Fruit fly (Drosophila melanogaster): ENCODE data around the gene B9d2.

The B9d2 gene

dm6 chr2L:6082157-6082645, 48.2 kb downstream of the B9d2 start, which contains the start of gene Kr-h1 (continued):
- 0 out of 2 replicates have a peak, but pooled peaks have one; percentile 21 for TF ChIP-seq stc (GFP tag; IDR thresholded peaks at IDR 0.05)
- peak; percentile 46 for TF ChIP-seq grn (GFP tag; optimal IDR thresholded peaks at IDR 0.05)
- peak; percentile 42; the same call in 1 of the 2 replicates for TF ChIP-seq CG13287 (GFP tag; IDR thresholded peaks at IDR 0.05; ENCODE audit: partially characterized antibody)
- peak; percentile 44 for TF ChIP-seq ftz-f1 (GFP tag; optimal IDR thresholded peaks at IDR 0.05)
- peak; percentile 14 for TF ChIP-seq CG34376 (GFP tag; optimal IDR thresholded peaks at IDR 0.05)
- TF ChIP-seq CG18262 (tag; optimal IDR thresholded peaks at IDR 0.05) = no peak
- TF ChIP-seq Adf1 (GFP tag; IDR thresholded peaks at IDR 0.05) = peak; percentile 100
- TF ChIP-seq amos (GFP tag; IDR thresholded peaks at IDR 0.05; ENCODE audit: partially characterized antibody) = peak; percentile 27; the same call in 1 of the 2 replicates
- peak; percentile 43 for TF ChIP-seq corto (GFP tag; optimal IDR thresholded peaks at IDR 0.05)
- peak; percentile 11 for TF ChIP-seq gro (GFP tag; optimal IDR thresholded peaks at IDR 0.05)
- peak; percentile 3 for TF ChIP-seq Deaf1 (tag; optimal IDR thresholded peaks at IDR 0.05)
- TF ChIP-seq cg (GFP tag; optimal IDR thresholded peaks at IDR 0.05) = peak; percentile 67
- TF ChIP-seq chinmo (GFP tag; IDR thresholded peaks at IDR 0.05; ENCODE audit: partially characterized antibody) = peak; percentile 96
- peak; percentile 68 for TF ChIP-seq exex (tag; optimal IDR thresholded peaks at IDR 0.05)
- TF ChIP-seq Scr (GFP tag; IDR thresholded peaks at IDR 0.05; ENCODE audit: partially characterized antibody) = 0 out of 2 replicates have a peak, but pooled peaks have one; percentile 12
- no peak for TF ChIP-seq CG13123 (GFP tag; optimal IDR thresholded peaks at IDR 0.05)
- peak; percentile 80; the same call in 2 of the 3 replicates for TF ChIP-seq CG6175 (GFP tag; IDR thresholded peaks at IDR 0.05)
- no peak for TF ChIP-seq Max (GFP tag; optimal IDR thresholded peaks at IDR 0.05)
- peak; percentile 14 for TF ChIP-seq scrt (GFP tag; optimal IDR thresholded peaks at IDR 0.05)
- peak; percentile 33 for TF ChIP-seq Jarid2 (GFP tag; optimal IDR thresholded peaks at IDR 0.05)

DNA sequence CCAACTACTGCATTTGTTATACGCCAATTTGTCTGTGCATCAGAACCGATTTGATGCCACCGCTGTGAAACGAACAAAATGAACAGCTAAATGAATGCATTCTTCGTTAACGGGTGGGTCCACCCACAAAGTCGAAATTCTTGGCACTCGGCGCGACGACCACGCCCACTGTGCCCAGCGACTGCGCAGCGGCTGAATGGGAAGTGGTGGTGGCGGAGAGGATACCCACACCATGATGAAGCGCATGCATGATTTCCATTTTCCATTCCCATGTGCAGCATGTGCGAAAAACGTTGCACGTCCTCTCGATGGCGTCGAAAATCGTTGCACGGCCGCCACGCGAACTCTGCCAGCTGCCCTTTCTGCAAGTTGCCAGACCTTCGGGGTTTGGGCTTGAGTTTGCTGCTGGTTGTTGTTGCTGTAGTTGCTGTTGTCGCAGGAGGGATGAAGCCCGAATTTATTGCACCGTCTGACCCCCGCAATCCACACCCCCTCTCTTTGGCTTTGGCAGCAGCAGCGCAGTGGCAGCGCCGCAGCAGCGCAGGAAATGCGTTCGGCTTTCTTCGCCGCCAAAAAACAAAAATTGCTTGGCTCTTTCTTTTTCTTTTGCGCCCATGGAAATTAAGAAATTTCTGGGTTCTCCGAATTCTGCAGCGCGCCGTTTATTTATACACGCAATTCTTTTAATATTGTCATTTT, 49.2 kb downstream of the B9d2 start:
- TF ChIP-seq crol (GFP tag; IDR thresholded peaks at IDR 0.05) (peak; percentile 45; the same call in 1 of the 2 replicates), eve (GFP tag; optimal IDR thresholded peaks at IDR 0.05) (no peak), Deaf1 (tag; optimal IDR thresholded peaks at IDR 0.05) (peak; percentile 14), lbe (GFP tag; optimal IDR thresholded peaks at IDR 0.05) (no peak), Six4 (GFP tag; optimal IDR thresholded peaks at IDR 0.05) (no peak), oc (tag; optimal IDR thresholded peaks at IDR 0.05) (no peak), ato (GFP tag; IDR thresholded peaks at IDR 0.05; ENCODE audit: partially characterized antibody) (0 out of 2 replicates have a peak, but pooled peaks have one; percentile 15), CG1024 (GFP tag; IDR thresholded peaks at IDR 0.05) (no peak), abd-A (tag; optimal IDR thresholded peaks at IDR 0.05) (peak; percentile 28), CG5953 (GFP tag; IDR thresholded peaks at IDR 0.05) (no peak), Fer2 (tag; optimal IDR thresholded peaks at IDR 0.05) (no peak), Sry-δ (GFP tag; optimal IDR thresholded peaks at IDR 0.05) (no peak), CG4707 (GFP tag; optimal IDR thresholded peaks at IDR 0.05) (peak; percentile 21), wor (GFP tag; IDR thresholded peaks at IDR 0.05) (no peak), CG4360 (GFP tag; IDR thresholded peaks at IDR 0.05) (peak; percentile 50; the same call in 1 of the 2 replicates), ab (GFP tag; optimal IDR thresholded peaks at IDR 0.05) (no peak), ERR (GFP tag; optimal IDR thresholded peaks at IDR 0.05) (no peak), Usf (GFP tag; optimal IDR thresholded peaks at IDR 0.05) (no peak), CG9215 (GFP tag; IDR thresholded peaks at IDR 0.05) (no peak), Hey (tag; optimal IDR thresholded peaks at IDR 0.05) (peak; percentile 8), pros (GFP tag; optimal IDR thresholded peaks at IDR 0.05) (peak; percentile 86), CG15696 (tag; optimal IDR thresholded peaks at IDR 0.05) (no peak), CG9797 (GFP tag; optimal IDR thresholded peaks at IDR 0.05) (no peak), CG12236 (GFP tag; optimal IDR thresholded peaks at IDR 0.05) (no peak), CG30431 (GFP tag; optimal IDR thresholded peaks at IDR 0.05) (no peak), twi (tag; optimal IDR thresholded peaks at IDR 0.05) (peak; percentile 38), CG12155 (GFP tag; optimal IDR thresholded peaks at IDR 0.05) (peak; percentile 6), Drgx (GFP tag; IDR thresholded peaks at IDR 0.05) (no peak), CG31441 (GFP tag; IDR thresholded peaks at IDR 0.05) (no peak), emc (GFP tag; optimal IDR thresholded peaks at IDR 0.05) (no peak)

All from whole organism, embryonic.